Worm (Caenorhabditis elegans) whole organism, dauer: Measurements from ENCODE around the gene K09E9.3.

Experiments used
- unc-62 ChIP-seq: sonication (generic microtip); optimal IDR thresholded peaks from 2 replicates; lab custom pipeline; 2017; ENCODE audit warnings: missing biosample characterization, missing genetic modification reagents, missing genetic modification characterization

The K09E9.3 gene

DNA sequence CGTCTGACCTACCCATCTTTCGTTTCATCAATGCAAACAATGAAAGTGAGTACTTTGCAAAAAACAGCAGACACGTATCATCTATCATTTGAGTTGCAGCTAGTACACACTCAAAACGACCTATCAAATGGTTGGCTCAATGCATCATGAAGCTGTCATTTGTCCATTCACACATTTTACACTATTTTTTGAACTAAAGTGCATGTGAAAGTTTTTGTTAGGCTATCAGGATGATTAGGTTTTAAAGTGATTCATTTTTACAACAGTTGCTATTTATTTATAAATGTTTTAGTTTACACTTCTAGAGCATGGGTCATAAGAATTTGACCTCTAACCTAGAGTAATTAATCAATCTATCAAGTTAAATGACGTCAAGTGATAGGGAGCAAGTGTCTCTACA, 13.7 kb downstream of the K09E9.3 start:
- TF ChIP-seq unc-62 (GFP tag; lab: Kevin White, UChicago): no peak

DNA sequence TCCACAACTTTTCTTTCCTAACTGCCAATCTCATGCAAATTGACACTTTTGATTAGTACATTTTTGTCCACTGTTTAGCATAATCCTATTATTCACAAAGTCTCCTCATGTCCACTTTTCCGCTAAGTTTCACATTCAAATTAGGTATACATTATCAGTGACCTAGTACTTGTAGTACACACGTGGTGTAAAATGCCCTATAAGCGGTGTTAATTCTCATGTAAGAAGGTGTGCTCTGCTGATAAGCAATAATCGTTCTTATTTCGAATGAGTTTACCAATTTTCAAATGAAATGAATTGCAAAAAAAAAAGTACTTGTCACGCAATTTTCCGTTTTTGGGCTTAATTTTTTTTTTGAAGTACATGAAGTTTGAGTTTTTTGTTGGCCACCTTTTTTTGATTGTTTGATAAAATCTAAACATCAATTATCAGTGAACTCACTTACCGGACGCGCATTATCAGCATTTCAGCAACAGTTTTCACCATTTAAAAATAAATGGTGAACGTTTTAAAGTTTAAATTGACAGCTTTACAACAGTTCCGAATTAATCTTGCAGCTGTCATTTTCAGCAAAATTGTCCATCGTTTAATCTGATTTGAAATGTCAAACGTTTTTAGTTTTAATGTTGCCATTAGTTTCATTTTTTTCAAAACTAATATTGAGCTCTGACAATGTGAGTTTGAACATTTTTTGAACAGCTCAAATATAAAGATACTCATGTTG, 14.8 kb downstream of the K09E9.3 start:
- no peak for TF ChIP-seq unc-62 (GFP tag; lab: Kevin White, UChicago)

DNA sequence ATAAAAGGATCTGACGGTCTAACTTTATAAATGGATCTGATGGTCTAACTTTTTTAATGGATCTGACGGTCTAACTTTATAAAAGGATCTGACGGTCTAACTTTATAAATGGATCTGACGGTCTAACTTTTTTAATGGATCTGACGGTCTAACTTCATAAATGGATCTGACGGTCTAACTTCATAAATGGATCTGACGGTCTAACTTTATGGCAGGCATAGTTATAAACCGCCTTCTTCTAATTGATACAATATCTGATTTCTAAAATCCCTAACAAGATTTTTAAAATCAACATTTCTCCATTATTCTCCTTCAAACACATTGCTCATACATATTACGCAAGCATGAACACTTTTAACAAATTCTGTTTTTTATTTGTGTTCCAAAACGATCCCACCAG, 16.5 kb downstream of the K09E9.3 start, which contains the start of gene K09A9.8:
K09A9.8 (minus strand) TSS at position 101 of the 400 bp plus-strand sequence.
- no peak for TF ChIP-seq unc-62 (GFP tag; lab: Kevin White, UChicago)

DNA sequence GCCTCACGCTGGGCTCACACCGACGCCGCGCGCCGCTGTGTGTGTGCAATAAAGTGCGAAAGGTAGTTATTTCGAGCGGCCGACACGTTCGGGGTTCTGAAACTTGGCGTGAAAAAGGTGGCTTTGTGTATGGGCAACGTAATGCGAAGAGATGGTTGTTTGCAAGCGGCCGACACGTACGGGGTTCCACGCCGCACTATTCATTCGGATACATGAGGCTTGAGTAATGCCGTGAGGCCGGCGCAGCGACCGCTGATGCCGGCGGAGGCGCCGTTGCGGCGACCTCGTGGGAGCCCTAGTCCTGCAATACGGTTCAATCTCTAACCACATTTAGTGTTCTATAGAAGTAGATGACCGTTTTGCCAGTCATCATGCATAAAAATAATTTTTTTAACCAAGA, 19.6 kb downstream of the K09E9.3 start:
- TF ChIP-seq unc-62 (GFP tag; lab: Kevin White, UChicago): no peak

DNA sequence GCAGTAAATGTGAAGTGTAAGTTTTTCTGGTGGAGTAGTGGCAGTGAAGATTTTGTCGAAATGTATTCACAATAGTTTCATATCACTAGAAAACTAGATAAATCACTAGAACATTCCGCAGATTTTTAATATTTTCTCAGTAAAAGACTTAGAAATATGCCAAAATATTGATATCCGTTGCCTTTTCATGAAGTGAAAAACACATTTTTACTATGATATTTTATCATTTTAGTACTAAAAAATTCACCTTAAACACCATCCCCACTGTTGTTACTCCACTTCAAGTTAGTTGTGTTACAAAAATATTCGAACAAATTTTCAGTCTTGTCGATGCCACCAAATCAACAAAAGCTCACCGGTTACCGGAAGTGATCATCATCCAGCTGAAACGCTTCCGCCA, 20.2 kb downstream of the K09E9.3 start:
- no peak for TF ChIP-seq unc-62 (GFP tag; lab: Kevin White, UChicago)

DNA sequence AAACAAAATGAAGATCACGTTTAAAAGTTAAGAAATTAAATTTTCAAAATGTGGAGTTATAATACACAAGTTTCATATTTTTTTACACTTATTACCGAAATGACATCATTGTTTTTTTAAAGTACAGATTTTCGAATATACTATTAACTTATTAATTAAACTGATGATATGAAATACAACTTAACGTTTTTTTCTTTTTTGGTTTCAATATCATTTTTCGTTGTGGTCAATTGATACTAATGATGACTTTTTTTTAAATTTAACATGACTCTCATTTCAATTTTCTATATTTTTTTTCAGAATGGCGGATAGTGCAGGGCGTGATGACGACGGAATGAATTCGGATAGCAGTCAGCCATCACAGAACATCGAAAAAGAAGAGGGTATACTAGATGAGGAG, 22.5 kb downstream of the K09E9.3 start, which contains the start of gene usp-33:
usp-33 (plus strand) TSS at position 301 of the 400 bp plus-strand sequence.
- TF ChIP-seq unc-62 (GFP tag; lab: Kevin White, UChicago): no peak

DNA sequence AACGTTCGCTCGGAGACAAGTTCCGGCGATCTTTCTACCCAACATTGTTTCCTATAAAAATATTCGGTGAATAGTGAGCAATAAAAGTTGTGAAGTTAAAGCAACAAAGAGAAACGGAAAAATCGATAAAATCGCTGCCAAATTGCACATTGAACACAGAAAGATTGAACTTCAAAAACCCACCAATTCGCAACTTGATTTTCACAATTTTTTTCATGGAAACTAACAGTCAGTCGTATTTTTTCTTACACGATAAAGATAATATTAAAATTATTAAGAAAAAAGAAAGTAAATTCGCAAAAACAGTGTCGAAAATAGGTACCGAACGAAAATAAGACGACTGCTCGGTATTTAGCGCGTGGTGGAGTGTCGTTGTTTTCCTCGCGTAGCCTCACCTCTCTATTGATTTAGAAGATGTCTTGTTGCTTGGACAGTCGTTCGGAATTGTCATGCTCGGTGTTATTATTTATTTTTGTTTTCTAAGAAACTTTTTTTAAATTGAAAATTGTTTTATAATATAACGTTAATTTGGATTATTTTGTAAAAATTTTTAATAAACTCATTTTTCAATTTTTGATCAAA, 23.2 kb downstream of the K09E9.3 start, which contains the start of gene gas-1:
gas-1 (minus strand) TSS at position 51 of the 582 bp plus-strand sequence.
- no peak for TF ChIP-seq unc-62 (GFP tag; lab: Kevin White, UChicago)

DNA sequence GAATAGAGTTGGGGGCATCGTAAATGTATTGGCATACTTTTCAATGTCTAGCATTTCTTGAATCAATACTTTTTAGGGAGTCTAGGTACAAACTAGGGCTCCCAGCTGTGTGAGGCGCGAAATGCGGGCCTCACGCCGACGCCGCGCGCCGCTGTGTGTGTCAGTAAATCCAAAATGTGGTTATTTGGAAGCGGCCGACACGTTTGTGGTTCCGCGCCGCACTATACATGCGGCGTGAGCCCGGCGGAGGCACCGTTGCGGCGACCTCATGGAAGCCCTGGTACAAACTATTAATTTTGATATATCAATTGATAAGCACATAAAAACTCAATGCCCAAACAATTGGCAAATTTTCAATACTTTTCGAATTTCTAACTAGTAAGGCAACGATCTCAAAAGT, 27.4 kb downstream of the K09E9.3 start:
- no peak for TF ChIP-seq unc-62 (GFP tag; lab: Kevin White, UChicago)

DNA sequence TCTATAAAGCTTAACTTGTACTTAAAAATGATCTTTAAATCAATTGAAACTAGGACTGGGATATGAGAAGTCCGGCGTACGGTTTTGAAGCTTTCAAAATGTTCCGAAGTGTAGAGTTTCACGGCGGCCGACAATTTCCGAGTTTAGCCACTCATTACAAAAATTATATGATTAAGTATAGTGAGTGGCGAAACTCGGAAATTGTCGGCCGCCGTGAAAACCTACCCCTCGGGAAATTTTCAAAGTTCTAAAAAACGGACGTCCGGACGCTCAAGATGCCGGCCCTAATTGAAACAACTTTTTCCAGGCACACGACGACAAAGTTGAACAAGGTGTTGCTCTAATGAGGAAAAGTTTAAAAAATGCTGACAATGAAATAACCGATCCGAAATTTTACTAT, 28.5 kb downstream of the K09E9.3 start:
- no peak for TF ChIP-seq unc-62 (GFP tag; lab: Kevin White, UChicago)

DNA sequence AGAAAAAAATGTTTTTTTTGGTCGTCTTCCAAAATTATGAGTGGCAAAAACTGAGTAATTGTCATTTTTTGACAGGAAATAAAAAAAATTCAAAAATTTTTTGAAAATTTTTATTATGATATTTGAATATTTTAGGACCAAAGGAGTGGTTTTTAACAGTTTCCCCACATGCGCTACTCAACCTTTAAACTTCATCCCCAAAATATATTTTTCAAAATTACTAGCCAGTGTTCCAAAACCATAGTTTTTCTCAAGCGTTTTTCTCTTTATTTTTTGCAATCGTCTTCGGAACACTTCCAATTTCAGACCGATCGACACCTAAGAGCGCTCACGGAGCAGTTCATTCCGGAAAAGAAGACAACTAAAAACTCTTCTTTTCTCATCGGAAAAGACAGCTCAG, 36.7 kb downstream of the K09E9.3 start, which contains the start of gene K09A9.6:
K09A9.6 (plus strand) TSS at position 301 of the 400 bp plus-strand sequence.
- no peak for TF ChIP-seq unc-62 (GFP tag; lab: Kevin White, UChicago)

DNA sequence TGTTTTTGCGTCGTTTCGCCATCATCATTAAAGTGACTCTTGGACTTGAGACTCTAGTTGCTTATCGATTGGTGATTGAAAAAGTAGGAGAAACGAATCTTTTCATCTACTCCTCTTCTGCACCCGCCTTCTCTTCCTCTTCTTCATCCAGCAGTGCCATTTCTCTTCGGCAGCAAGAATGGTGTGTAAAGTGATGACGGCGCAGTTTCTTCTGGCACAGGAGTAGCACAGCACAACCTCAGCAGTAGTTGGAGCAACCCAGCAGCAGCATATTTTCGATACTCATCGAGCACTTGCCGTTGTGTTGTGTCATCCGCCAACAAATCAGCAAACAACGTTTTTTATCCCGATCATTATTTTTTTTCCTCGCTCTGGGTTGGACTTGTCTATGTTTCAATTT, 38.1 kb downstream of the K09E9.3 start:
- no peak for TF ChIP-seq unc-62 (GFP tag; lab: Kevin White, UChicago)

DNA sequence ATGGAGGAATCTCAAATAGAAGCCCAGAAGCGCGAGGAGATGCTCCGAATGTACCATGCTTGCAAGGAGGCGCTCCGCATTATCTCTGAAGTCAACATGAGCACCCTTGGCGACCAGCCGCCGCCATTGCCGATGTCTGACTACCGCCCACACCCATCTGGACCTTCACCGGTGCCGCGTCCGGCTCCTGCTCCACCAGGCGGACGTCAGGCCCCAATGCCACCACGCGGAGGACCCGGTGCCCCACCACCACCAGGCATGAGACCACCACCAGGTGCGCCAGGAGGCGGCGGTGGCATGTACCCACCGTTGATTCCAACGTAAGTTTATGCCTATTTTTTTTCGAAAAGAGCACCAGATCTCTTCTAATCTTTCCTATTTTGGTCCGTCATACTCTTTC, 41.6 kb downstream of the K09E9.3 start:
- TF ChIP-seq unc-62 (GFP tag; lab: Kevin White, UChicago): no peak

DNA sequence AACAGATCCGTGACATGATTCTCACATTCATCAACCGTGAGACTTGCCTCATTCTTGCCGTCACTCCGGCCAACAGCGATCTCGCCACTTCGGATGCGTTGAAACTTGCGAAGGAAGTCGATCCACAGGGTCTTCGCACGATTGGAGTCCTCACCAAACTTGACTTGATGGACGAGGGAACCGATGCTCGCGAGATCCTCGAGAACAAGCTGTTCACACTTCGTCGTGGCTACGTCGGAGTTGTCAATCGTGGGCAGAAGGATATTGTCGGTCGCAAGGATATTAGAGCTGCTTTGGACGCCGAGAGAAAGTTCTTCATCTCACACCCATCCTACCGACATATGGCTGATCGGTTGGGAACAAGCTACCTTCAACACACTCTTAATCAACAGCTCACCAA, 44.0 kb downstream of the K09E9.3 start:
- TF ChIP-seq unc-62 (GFP tag; lab: Kevin White, UChicago): no peak

DNA sequence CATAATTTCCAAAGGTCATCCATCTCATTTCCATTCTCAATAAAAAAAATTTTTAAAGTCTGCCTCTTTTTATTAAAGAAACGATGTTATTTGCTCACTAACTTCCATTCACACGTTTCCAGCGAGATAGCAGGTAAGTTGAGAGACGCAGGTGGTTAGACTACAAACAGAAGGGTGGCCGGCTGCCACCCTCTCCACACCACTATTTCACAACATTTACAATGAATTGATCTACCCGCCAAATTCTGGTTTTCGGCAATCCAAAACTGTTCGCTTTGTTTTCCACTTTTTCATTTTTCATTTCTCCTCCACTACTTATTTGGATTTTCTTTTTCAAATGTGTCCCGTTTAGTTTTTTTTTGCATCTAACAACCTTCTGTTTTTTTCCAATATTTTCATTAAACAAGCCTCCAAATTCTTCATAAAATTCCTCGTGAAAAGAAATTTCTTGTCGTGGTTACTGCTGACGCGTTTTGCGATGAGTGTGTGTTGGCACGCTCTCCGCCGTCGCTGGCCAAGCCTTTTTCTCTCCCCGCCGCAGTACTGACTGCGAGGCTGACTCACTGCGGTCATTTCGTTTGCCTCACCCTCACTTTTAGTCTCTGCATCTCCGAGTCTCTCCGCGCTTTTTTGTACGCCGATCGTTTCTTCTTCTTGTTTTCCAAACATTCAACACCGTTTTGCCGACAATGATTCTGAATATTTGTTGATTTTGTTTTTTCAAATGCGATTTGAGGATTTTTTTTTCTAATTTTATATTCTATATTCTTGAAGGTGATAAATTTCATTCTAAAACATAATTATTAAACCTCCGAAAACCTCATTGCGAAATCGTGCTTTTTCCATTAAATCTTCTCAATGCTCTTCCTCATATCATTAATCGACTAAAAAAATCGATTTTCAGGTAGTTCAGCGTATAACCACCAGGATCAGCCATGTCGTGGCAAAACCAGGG, 45.3 kb downstream of the K09E9.3 start, which contains the start of gene dyn-1:
dyn-1 (plus strand) TSS at position 905 of the 955 bp plus-strand sequence.
- no peak for TF ChIP-seq unc-62 (GFP tag; lab: Kevin White, UChicago)

DNA sequence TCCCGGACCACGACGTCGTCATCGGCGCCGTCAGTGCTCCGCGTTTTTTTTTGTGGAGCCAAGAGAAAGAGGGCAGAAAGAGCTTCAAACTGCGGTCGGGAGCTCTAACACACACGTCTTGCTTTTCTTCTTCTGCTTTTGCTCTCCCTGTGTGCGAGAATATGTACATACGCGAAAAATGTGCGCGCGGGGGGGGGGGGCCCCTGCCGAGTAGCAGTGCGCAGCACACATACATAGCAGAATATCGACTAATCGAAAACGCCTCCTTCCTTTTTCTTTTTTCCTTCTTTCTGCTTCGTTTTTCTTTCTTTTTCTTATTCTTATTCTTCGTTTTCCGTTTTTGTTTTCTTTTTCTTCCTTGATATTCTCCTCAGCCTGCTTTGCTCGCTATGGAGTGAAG, 47.0 kb downstream of the K09E9.3 start:
- TF ChIP-seq unc-62 (GFP tag; lab: Kevin White, UChicago): no peak

DNA sequence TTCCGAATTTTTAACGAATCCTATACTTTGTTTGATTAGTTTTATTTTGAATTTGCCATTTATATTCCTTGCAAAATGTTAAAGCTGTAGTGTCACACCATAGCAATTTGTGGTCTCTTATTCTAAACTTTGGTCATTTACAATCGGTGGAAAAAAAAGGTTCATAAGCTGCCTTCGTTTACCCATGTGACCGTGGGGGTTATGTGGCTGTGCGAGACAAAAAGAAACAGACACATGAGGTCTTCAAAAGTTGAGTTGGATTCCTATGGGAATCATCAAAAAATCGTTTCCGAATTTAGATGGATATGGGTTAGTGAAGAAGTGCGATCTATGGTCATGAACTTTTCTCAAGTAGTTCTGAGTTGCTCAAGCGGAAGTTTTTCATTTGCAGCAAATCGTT, 49.3 kb downstream of the K09E9.3 start:
- TF ChIP-seq unc-62 (GFP tag; lab: Kevin White, UChicago): no peak
